Fruit fly (Drosophila melanogaster) whole organism, embryonic: ENCODE data around the gene CG33654.
A peak's percentile ranks its signal among the peaks of the same experiment; 100 is the strongest.

ENCODE experiments used
- ATbp ChIP-seq: fragments of 200-800 bp; sonication (Bioruptor generic); optimal IDR thresholded peaks from 2 replicates; lab custom pipeline; 2017; ENCODE audit warnings: missing biosample characterization, mild to moderate bottlenecking, missing genetic modification characterization, missing genetic modification reagents
- Adf1 ChIP-seq: fragments of 200-800 bp; sonication (Bioruptor generic); IDR thresholded peaks from 2 replicates; pipeline ENCODE4 v1.3.6; 2022; ENCODE audit warnings: missing biosample characterization, missing genetic modification characterization
- Asciz ChIP-seq: fragments of 200-800 bp; sonication (Bioruptor generic); optimal IDR thresholded peaks from 2 replicates; lab custom pipeline; 2017; ENCODE audit warnings: missing biosample characterization, mild to moderate bottlenecking, missing genetic modification characterization, missing genetic modification reagents
- Blimp-1 ChIP-seq: fragments of 200-800 bp; sonication (Bioruptor generic); optimal IDR thresholded peaks from 3 replicates; lab custom pipeline; 2018; ENCODE audit warnings: missing biosample characterization, missing genetic modification characterization, mild to moderate bottlenecking, moderate library complexity, missing genetic modification reagents
- CG10959 ChIP-seq: fragments of 200-800 bp; sonication (Bioruptor generic); IDR thresholded peaks from 2 replicates; pipeline ENCODE4 v1.3.6; 2022; ENCODE audit warnings: missing biosample characterization, missing genetic modification characterization
- CG11504 ChIP-seq: fragments of 200-800 bp; sonication (Bioruptor generic); optimal IDR thresholded peaks from 3 replicates; lab custom pipeline; 2019; ENCODE audit warnings: missing biosample characterization, mild to moderate bottlenecking, missing genetic modification characterization, moderate library complexity
- CG11723 ChIP-seq: fragments of 200-800 bp; sonication (Bioruptor generic); optimal IDR thresholded peaks from 2 replicates; lab custom pipeline; 2017; ENCODE audit warnings: missing biosample characterization, mild to moderate bottlenecking, missing genetic modification characterization
- CG13775 ChIP-seq: fragments of 200-800 bp; sonication (Bioruptor generic); optimal IDR thresholded peaks from 3 replicates; lab custom pipeline; 2017; ENCODE audit warnings: missing biosample characterization, mild to moderate bottlenecking, missing genetic modification characterization
- CG14050 ChIP-seq: fragments of 200-800 bp; sonication (Bioruptor generic); IDR thresholded peaks from 3 replicates; pipeline ENCODE4 v1.3.6; 2022; ENCODE audit warnings: missing biosample characterization, missing genetic modification characterization
- CG14860 ChIP-seq: fragments of 200-800 bp; sonication (Bioruptor generic); IDR thresholded peaks from 3 replicates; pipeline ENCODE4 v1.3.6; 2022; ENCODE audit warnings: missing biosample characterization, missing genetic modification characterization; ENCODE audit not compliant: partially characterized antibody
- CG16815 ChIP-seq: fragments of 200-800 bp; sonication (Bioruptor generic); optimal IDR thresholded peaks from 3 replicates; lab custom pipeline; 2017; ENCODE audit warnings: missing biosample characterization, mild to moderate bottlenecking, missing genetic modification characterization
- CG17186 ChIP-seq: fragments of 200-800 bp; sonication (Bioruptor generic); optimal IDR thresholded peaks from 3 replicates; lab custom pipeline; 2017; ENCODE audit warnings: missing biosample characterization, missing genetic modification reagents, missing genetic modification characterization
- CG31388 ChIP-seq: fragments of 200-800 bp; sonication (Bioruptor generic); optimal IDR thresholded peaks from 2 replicates; lab custom pipeline; 2016; ENCODE audit warnings: missing biosample characterization, missing genetic modification characterization
- CG33213 ChIP-seq: fragments of 200-800 bp; sonication (Bioruptor generic); optimal IDR thresholded peaks from 3 replicates; lab custom pipeline; 2016; ENCODE audit warnings: missing biosample characterization, missing genetic modification characterization
- CG3407 ChIP-seq: fragments of 200-800 bp; sonication (Bioruptor generic); optimal IDR thresholded peaks from 2 replicates; lab custom pipeline; 2018; ENCODE audit warnings: missing biosample characterization, mild to moderate bottlenecking, missing genetic modification characterization
- CG4360 ChIP-seq: fragments of 200-800 bp; sonication (Bioruptor generic); IDR thresholded peaks from 2 replicates; pipeline ENCODE4 v1.3.6; 2022; ENCODE audit warnings: missing biosample characterization, missing genetic modification characterization
- CG6254 ChIP-seq: fragments of 200-800 bp; sonication (Bioruptor generic); optimal IDR thresholded peaks from 3 replicates; lab custom pipeline; 2017; ENCODE audit warnings: mild to moderate bottlenecking, missing biosample characterization, missing genetic modification reagents, missing genetic modification characterization
- CG7271 ChIP-seq: fragments of 200-800 bp; sonication (Bioruptor generic); optimal IDR thresholded peaks from 2 replicates; lab custom pipeline; 2018; ENCODE audit warnings: missing biosample characterization, mild to moderate bottlenecking, missing genetic modification characterization, moderate library complexity
- CG7556 ChIP-seq: fragments of 200-800 bp; sonication (Bioruptor generic); optimal IDR thresholded peaks from 2 replicates; lab custom pipeline; 2017; ENCODE audit warnings: missing biosample characterization, mild to moderate bottlenecking, missing genetic modification characterization
- CrebB ChIP-seq: fragments of 200-800 bp; sonication (Bioruptor generic); optimal IDR thresholded peaks from 3 replicates; lab custom pipeline; 2018; ENCODE audit warnings: missing biosample characterization, mild to moderate bottlenecking, missing genetic modification characterization
- Dref ChIP-seq: fragments of 200-800 bp; sonication (Bioruptor generic); IDR thresholded peaks from 2 replicates; pipeline ENCODE4 v1.3.6; 2022; ENCODE audit warnings: missing biosample characterization, missing genetic modification characterization
- E2f2 ChIP-seq: fragments of 200-800 bp; sonication (Bioruptor generic); IDR thresholded peaks from 2 replicates; pipeline ENCODE4 v1.3.6; 2022; ENCODE audit warnings: missing biosample characterization, missing genetic modification characterization
- GATAe ChIP-seq: fragments of 200-800 bp; sonication (Bioruptor generic); conservative IDR thresholded peaks from 2 replicates; pipeline ENCODE4 v1.3.6; 2022; ENCODE audit warnings: missing biosample characterization, missing genetic modification characterization
- HLH3B ChIP-seq: fragments of 200-800 bp; sonication (Bioruptor generic); IDR thresholded peaks from 2 replicates; pipeline ENCODE4 v1.3.6; 2022; ENCODE audit warnings: missing biosample characterization, missing genetic modification characterization
- Hr39 ChIP-seq: fragments of >200 bp; optimal IDR thresholded peaks from 2 replicates; lab custom pipeline; 2017
- Hr78 ChIP-seq, 2 experiments: fragments of 200-800 bp in 1 of 2; fragments of >200 bp in 1 of 2; sonication (Bioruptor generic) in 1 of 2; optimal IDR thresholded peaks; 2 replicates each; lab custom pipeline; 2017 to 2019; ENCODE audit warnings: missing biosample characterization in 2 of 2, missing genetic modification characterization in 2 of 2, mild to moderate bottlenecking in 1 of 2, moderate library complexity in 1 of 2
- Mrtf ChIP-seq: fragments of 200-800 bp; sonication (Bioruptor generic); IDR thresholded peaks from 3 replicates; pipeline ENCODE4 v1.3.6; 2022; ENCODE audit warnings: missing biosample characterization, missing genetic modification characterization
- Spps ChIP-seq: fragments of 200-800 bp; sonication (Bioruptor generic); optimal IDR thresholded peaks from 2 replicates; lab custom pipeline; 2018; ENCODE audit warnings: missing biosample characterization, mild to moderate bottlenecking, missing genetic modification characterization
- Trl ChIP-seq, 3 experiments: fragments of >200 bp in 2 of 3; fragments of 200-800 bp in 1 of 3; sonication (Bioruptor generic) in 1 of 3; optimal IDR thresholded peaks; 2 replicates in 1 of 3; 3 replicates in 2 of 3; lab custom pipeline; 2016 to 2017; ENCODE audit warnings: missing biosample characterization in 1 of 3, missing genetic modification characterization in 1 of 3
- ab ChIP-seq: fragments of 200-800 bp; sonication (Bioruptor generic); optimal IDR thresholded peaks from 2 replicates; lab custom pipeline; 2016; ENCODE audit warnings: missing biosample characterization, missing genetic modification characterization
- ara ChIP-seq: fragments of 200-800 bp; sonication (Bioruptor generic); IDR thresholded peaks from 2 replicates; pipeline ENCODE4 v1.3.6; 2022; ENCODE audit warnings: missing biosample characterization, missing genetic modification characterization
- az2 ChIP-seq: fragments of 200-800 bp; sonication (Bioruptor generic); optimal IDR thresholded peaks from 3 replicates; lab custom pipeline; 2016; ENCODE audit warnings: missing biosample characterization, missing genetic modification characterization
- cato ChIP-seq: fragments of 200-800 bp; sonication (Bioruptor generic); optimal IDR thresholded peaks from 2 replicates; lab custom pipeline; 2016; ENCODE audit warnings: missing biosample characterization, missing genetic modification characterization, borderline replicate concordance
- dimm ChIP-seq: fragments of 200-800 bp; sonication (Bioruptor generic); IDR thresholded peaks from 2 replicates; pipeline ENCODE4 v1.3.6; 2022; ENCODE audit warnings: missing biosample characterization, missing genetic modification characterization
- dm ChIP-seq: fragments of 200-800 bp; sonication (Bioruptor generic); optimal IDR thresholded peaks from 3 replicates; lab custom pipeline; 2016; ENCODE audit warnings: missing biosample characterization, missing genetic modification characterization
- dmrt99B ChIP-seq: fragments of 200-800 bp; sonication (Bioruptor generic); optimal IDR thresholded peaks from 2 replicates; lab custom pipeline; 2018; ENCODE audit warnings: missing biosample characterization, mild to moderate bottlenecking, missing genetic modification characterization, moderate library complexity
- en ChIP-seq: fragments of 200-800 bp; sonication (Bioruptor generic); optimal IDR thresholded peaks from 2 replicates; lab custom pipeline; 2016; ENCODE audit warnings: missing biosample characterization, missing genetic modification characterization
- eyg ChIP-seq: fragments of 200-800 bp; sonication (Bioruptor generic); optimal IDR thresholded peaks from 3 replicates; lab custom pipeline; 2016; ENCODE audit warnings: missing biosample characterization, missing genetic modification characterization
- fru ChIP-seq: fragments of >200 bp; optimal IDR thresholded peaks from 2 replicates; lab custom pipeline; 2017
- grau ChIP-seq: fragments of 200-800 bp; optimal IDR thresholded peaks from 3 replicates; lab custom pipeline; 2019; ENCODE audit warnings: missing biosample characterization, mild to moderate bottlenecking, missing genetic modification characterization, moderate library complexity
- hb ChIP-seq: fragments of 200-800 bp; sonication (Bioruptor generic); IDR thresholded peaks from 3 replicates; pipeline ENCODE4 v1.3.6; 2022; ENCODE audit warnings: missing biosample characterization, missing genetic modification characterization; ENCODE audit not compliant: partially characterized antibody
- jumu ChIP-seq: fragments of 200-800 bp; sonication (Bioruptor generic); optimal IDR thresholded peaks from 3 replicates; lab custom pipeline; 2016; ENCODE audit warnings: missing biosample characterization, missing genetic modification characterization
- lola ChIP-seq, 3 experiments: fragments of >200 bp in 2 of 3; fragments of 200-800 bp in 1 of 3; sonication (Bioruptor generic) in 1 of 3; optimal IDR thresholded peaks; 2 replicates each; lab custom pipeline; 2017 to 2019; ENCODE audit warnings: missing biosample characterization in 3 of 3, missing genetic modification characterization in 3 of 3, mild to moderate bottlenecking in 1 of 3, moderate library complexity in 1 of 3
- nmo ChIP-seq: fragments of 200-800 bp; sonication (Bioruptor generic); optimal IDR thresholded peaks from 2 replicates; lab custom pipeline; 2018; ENCODE audit warnings: missing biosample characterization, mild to moderate bottlenecking, missing genetic modification characterization, moderate library complexity
- pros ChIP-seq: fragments of 200-800 bp; sonication (Bioruptor generic); optimal IDR thresholded peaks from 3 replicates; lab custom pipeline; 2019; ENCODE audit warnings: missing biosample characterization, mild to moderate bottlenecking, missing genetic modification characterization, moderate library complexity
- slp2 ChIP-seq: fragments of 200-800 bp; sonication (Bioruptor generic); optimal IDR thresholded peaks from 2 replicates; lab custom pipeline; 2016; ENCODE audit warnings: missing biosample characterization, missing genetic modification characterization
- tgo ChIP-seq: fragments of 200-800 bp; sonication (Bioruptor generic); IDR thresholded peaks from 3 replicates; pipeline ENCODE4 v1.3.6; 2022; ENCODE audit warnings: missing biosample characterization, missing genetic modification characterization
- wek ChIP-seq: fragments of 200-800 bp; sonication (Bioruptor generic); optimal IDR thresholded peaks from 3 replicates; lab custom pipeline; 2018; ENCODE audit warnings: missing biosample characterization, mild to moderate bottlenecking, missing genetic modification characterization, moderate library complexity

Gene CG33654

dm6 chr3R:9577382-9578137 is 5.5 kb downstream of the CG33654 start, which contains the start of the genes Kap-alpha3 and Son (continued):
- peak; percentile 93 for TF ChIP-seq CG3407 (GFP tag; lab: Kevin White, UChicago)
- peak; percentile 91 for TF ChIP-seq CrebB (tag; lab: Kevin White, UChicago)
- TF ChIP-seq CG6254 (GFP tag; lab: Kevin White, UChicago), result peak; percentile 73
- TF ChIP-seq CG17186, result peak; percentile 88
- TF ChIP-seq grau (tag; lab: Kevin White, UChicago), result peak; percentile 88
- peak; percentile 90 for TF ChIP-seq Asciz (GFP tag; lab: Kevin White, UChicago)
- peak; percentile 70 for TF ChIP-seq Blimp-1 (GFP tag; lab: Kevin White, UChicago)
- peak; percentile 96 for TF ChIP-seq dm (GFP tag; lab: Kevin White, UChicago)
- peak; percentile 85 for TF ChIP-seq dmrt99B (tag; lab: Kevin White, UChicago)
- peak; percentile 59 for TF ChIP-seq pros (GFP tag; lab: Kevin White, UChicago)
- TF ChIP-seq CG16815 (GFP tag; lab: Kevin White, UChicago), result peak; percentile 87
- TF ChIP-seq E2f2 (GFP tag; lab: Robert Waterston, UW), result peak; percentile 72
- no peak for TF ChIP-seq Hr39
- peak; percentile 64; the same call in 1 of the 2 replicates for TF ChIP-seq dimm
- peak; percentile 96 for TF ChIP-seq CG33213 (GFP tag; lab: Kevin White, UChicago)
- peak; percentile 85 for TF ChIP-seq en (GFP tag; lab: Kevin White, UChicago)
- TF ChIP-seq slp2, result peak; percentile 91
- TF ChIP-seq Adf1, result peak; percentile 59
- peak; percentile 87 for TF ChIP-seq CG11504 (tag; lab: Kevin White, UChicago)
- peak; percentile 62; the same call in 1 of the 2 replicates for TF ChIP-seq GATAe (GFP tag; lab: Robert Waterston, UW)
- TF ChIP-seq CG31388 (GFP tag; lab: Kevin White, UChicago), result peak; percentile 75
- TF ChIP-seq HLH3B (GFP tag; lab: Robert Waterston, UW), result peak; percentile 85
- TF ChIP-seq Trl (optimal IDR thresholded peaks at IDR 0.05; lab: Kevin White, UChicago), result no peak
- TF ChIP-seq Trl (GFP tag; optimal IDR thresholded peaks at IDR 0.05; lab: Kevin White, UChicago), result peak; percentile 95
- peak; percentile 83 for TF ChIP-seq az2 (GFP tag; lab: Kevin White, UChicago)
- TF ChIP-seq ara, result peak; percentile 76
- TF ChIP-seq CG4360 (GFP tag; lab: Robert Waterston, UW), result no peak
- peak; percentile 87 for TF ChIP-seq eyg (GFP tag; lab: Kevin White, UChicago)
- peak; percentile 89 for TF ChIP-seq jumu (GFP tag; lab: Kevin White, UChicago)
- peak; percentile 90 for TF ChIP-seq wek (GFP tag; lab: Kevin White, UChicago)
- TF ChIP-seq CG14860, result peak; percentile 81
- peak; percentile 75 for TF ChIP-seq Mrtf (GFP tag; lab: Robert Waterston, UW)
- peak in 1 of 2 experiments; percentile 54 for TF ChIP-seq Hr78 (GFP tag; optimal IDR thresholded peaks at IDR 0.05; lab: Kevin White, UChicago)
- peak in 1 of 3 experiments; percentile 87 for TF ChIP-seq lola (GFP tag; optimal IDR thresholded peaks at IDR 0.05; lab: Kevin White, UChicago)
- TF ChIP-seq nmo, result peak; percentile 95
- peak; percentile 98 for TF ChIP-seq CG13775 (GFP tag; lab: Kevin White, UChicago)
- TF ChIP-seq CG10959, result peak; percentile 78
- TF ChIP-seq ATbp, result peak; percentile 88
- peak; percentile 86 for TF ChIP-seq tgo
- TF ChIP-seq Dref (GFP tag; lab: Robert Waterston, UW), result peak; percentile 75
- TF ChIP-seq CG7556, result peak; percentile 86
- TF ChIP-seq cato (GFP tag; lab: Kevin White, UChicago), result peak; percentile 90
- TF ChIP-seq CG11723 (GFP tag; lab: Kevin White, UChicago), result peak; percentile 93
- TF ChIP-seq ab, result peak; percentile 62
- TF ChIP-seq fru, result no peak
- TF ChIP-seq CG14050 (GFP tag; lab: Robert Waterston, UW), result peak; percentile 74
- peak; percentile 89 for TF ChIP-seq CG7271 (tag; lab: Kevin White, UChicago)
- peak; percentile 67; the same call in 2 of the 3 replicates for TF ChIP-seq hb (GFP tag; lab: Robert Waterston, UW)
- TF ChIP-seq Spps (tag; lab: Kevin White, UChicago), result peak; percentile 82
